1 fruit fly cellular context compared by ENCODE assay signal in genomic region chrX:8061392-8062179, dm6.
A peak's percentile ranks its signal among the peaks of the same experiment; 100 is the strongest.
TF ChIP-seq lines count a peak whose summit lies in the region.

Gene mys, plus strand, starts transcription at chrX:8061645.

TF ChIP-seq in whole organism, embryonic, 481 proteins besides CTCF, POLR2A, EP300 and RAD21 (continued from another document and continues in another):
- peak; percentile 91 for TF ChIP-seq inv (GFP tag; IDR thresholded peaks at IDR 0.05; lab: Robert Waterston, UW; ENCODE audit: partially characterized antibody)
- peak; percentile 64 for TF ChIP-seq CG10209 (GFP tag; optimal IDR thresholded peaks at IDR 0.05; lab: Kevin White, UChicago)
- peak; percentile 44; the same call in 1 of the 2 replicates for TF ChIP-seq CG10366 (GFP tag; IDR thresholded peaks at IDR 0.05; lab: Robert Waterston, UW)
- no peak for TF ChIP-seq CG14965 (GFP tag; optimal IDR thresholded peaks at IDR 0.05; lab: Kevin White, UChicago; ENCODE audit: borderline replicate concordance)
- TF ChIP-seq zen2 (GFP tag; IDR thresholded peaks at IDR 0.05; lab: Robert Waterston, UW; ENCODE audit: partially characterized antibody), result peak; percentile 94
- TF ChIP-seq CG31224 (GFP tag; IDR thresholded peaks at IDR 0.05; lab: Robert Waterston, UW), result peak; percentile 24; the same call in 1 of the 2 replicates
- TF ChIP-seq Doc2 (GFP tag; IDR thresholded peaks at IDR 0.05; lab: Robert Waterston, UW), result no peak
- TF ChIP-seq tin (GFP tag; optimal IDR thresholded peaks at IDR 0.05; lab: Kevin White, UChicago), result peak; percentile 55
- no peak for TF ChIP-seq D (optimal IDR thresholded peaks at IDR 0.05; lab: Kevin White, UChicago)
- TF ChIP-seq D (GFP tag; optimal IDR thresholded peaks at IDR 0.05; lab: Kevin White, UChicago), result no peak
- no peak for TF ChIP-seq cad (GFP tag; optimal IDR thresholded peaks at IDR 0.05; lab: Kevin White, UChicago)
- TF ChIP-seq mirr (GFP tag; optimal IDR thresholded peaks at IDR 0.05; lab: Kevin White, UChicago), result peak; percentile 43
- peak; percentile 81 for TF ChIP-seq CG9609 (GFP tag; optimal IDR thresholded peaks at IDR 0.05; lab: Kevin White, UChicago)
- peak; percentile 39 for TF ChIP-seq dmrt11E (tag; optimal IDR thresholded peaks at IDR 0.05; lab: Kevin White, UChicago)
- peak; percentile 30 for TF ChIP-seq Hr3 (GFP tag; optimal IDR thresholded peaks at IDR 0.05; lab: Kevin White, UChicago)
- TF ChIP-seq sob (GFP tag; IDR thresholded peaks at IDR 0.05; lab: Robert Waterston, UW), result peak; percentile 83
- peak; percentile 53 for TF ChIP-seq CG3163 (GFP tag; optimal IDR thresholded peaks at IDR 0.05; lab: Kevin White, UChicago)
- peak; percentile 4 for TF ChIP-seq exex (tag; optimal IDR thresholded peaks at IDR 0.05; lab: Kevin White, UChicago)
- peak; percentile 83 for TF ChIP-seq HmgD (GFP tag; optimal IDR thresholded peaks at IDR 0.05; lab: Kevin White, UChicago)
- TF ChIP-seq CG3995 (GFP tag; optimal IDR thresholded peaks at IDR 0.05; lab: Kevin White, UChicago), result peak; percentile 97
- 0 out of 2 replicates have a peak, but pooled peaks have one; percentile 15 for TF ChIP-seq ara (GFP tag; IDR thresholded peaks at IDR 0.05; lab: Robert Waterston, UW)
- peak; percentile 83 for TF ChIP-seq chm (GFP tag; IDR thresholded peaks at IDR 0.05; lab: Robert Waterston, UW)
- peak; percentile 48 for TF ChIP-seq grau (tag; optimal IDR thresholded peaks at IDR 0.05; lab: Kevin White, UChicago)
- TF ChIP-seq sqz (GFP tag; optimal IDR thresholded peaks at IDR 0.05; lab: Kevin White, UChicago), result no peak
- no peak for TF ChIP-seq schlank (tag; optimal IDR thresholded peaks at IDR 0.05; lab: Kevin White, UChicago)
- no peak for TF ChIP-seq crol (GFP tag; IDR thresholded peaks at IDR 0.05; lab: Robert Waterston, UW)
- peak; percentile 63 for TF ChIP-seq ERR (GFP tag; optimal IDR thresholded peaks at IDR 0.05; lab: Kevin White, UChicago)
- TF ChIP-seq slou (GFP tag; optimal IDR thresholded peaks at IDR 0.05; lab: Kevin White, UChicago), result peak; percentile 42
- TF ChIP-seq Camta (GFP tag; optimal IDR thresholded peaks at IDR 0.05; lab: Kevin White, UChicago), result peak; percentile 31
- TF ChIP-seq CG6689 (GFP tag; IDR thresholded peaks at IDR 0.05; lab: Robert Waterston, UW), result no peak
- no peak for TF ChIP-seq fd102C (GFP tag; optimal IDR thresholded peaks at IDR 0.05; lab: Kevin White, UChicago)
- TF ChIP-seq cas (GFP tag; IDR thresholded peaks at IDR 0.05; lab: Robert Waterston, UW), result peak; percentile 65
- peak; percentile 84 for TF ChIP-seq HLH54F (GFP tag; optimal IDR thresholded peaks at IDR 0.05; lab: Kevin White, UChicago)
- TF ChIP-seq Drgx (GFP tag; IDR thresholded peaks at IDR 0.05; lab: Robert Waterston, UW), result peak; percentile 13; the same call in 1 of the 2 replicates
- no peak for TF ChIP-seq CG10147 (GFP tag; optimal IDR thresholded peaks at IDR 0.05; lab: Kevin White, UChicago)
- peak; percentile 1 for TF ChIP-seq fd64A (GFP tag; optimal IDR thresholded peaks at IDR 0.05; lab: Kevin White, UChicago)
- TF ChIP-seq Ets97D (GFP tag; optimal IDR thresholded peaks at IDR 0.05; lab: Kevin White, UChicago), result peak; percentile 97
- peak; percentile 79 for TF ChIP-seq Dbx (GFP tag; IDR thresholded peaks at IDR 0.05; lab: Robert Waterston, UW)
- peak; percentile 38 for TF ChIP-seq gem (tag; optimal IDR thresholded peaks at IDR 0.05; lab: Kevin White, UChicago)
- peak; percentile 14 for TF ChIP-seq CG15269 (tag; optimal IDR thresholded peaks at IDR 0.05; lab: Kevin White, UChicago)
- TF ChIP-seq tna (GFP tag; IDR thresholded peaks at IDR 0.05; lab: Robert Waterston, UW; ENCODE audit: partially characterized antibody), result peak; percentile 90
- TF ChIP-seq Dfd (GFP tag; optimal IDR thresholded peaks at IDR 0.05; lab: Kevin White, UChicago), result no peak
- TF ChIP-seq Bteb2 (GFP tag; optimal IDR thresholded peaks at IDR 0.05; lab: Kevin White, UChicago), result peak; percentile 39
- peak; percentile 89 for TF ChIP-seq Doc3 (GFP tag; IDR thresholded peaks at IDR 0.05; lab: Robert Waterston, UW; ENCODE audit: partially characterized antibody)
- TF ChIP-seq CG8478 (optimal IDR thresholded peaks at IDR 0.05; lab: Kevin White, UChicago), result no peak
- TF ChIP-seq CG10565 (GFP tag; optimal IDR thresholded peaks at IDR 0.05; lab: Kevin White, UChicago), result no peak
- peak; percentile 43 for TF ChIP-seq Mes4 (GFP tag; optimal IDR thresholded peaks at IDR 0.05; lab: Kevin White, UChicago)
- TF ChIP-seq gsb (GFP tag; IDR thresholded peaks at IDR 0.05; lab: Robert Waterston, UW), result 0 out of 2 replicates have a peak, but pooled peaks have one; percentile 33
- peak; percentile 85 for TF ChIP-seq vvl (GFP tag; IDR thresholded peaks at IDR 0.05; lab: Robert Waterston, UW)
- peak; percentile 58 for TF ChIP-seq pfk (GFP tag; optimal IDR thresholded peaks at IDR 0.05; lab: Kevin White, UChicago)
- peak; percentile 86 for TF ChIP-seq mam (GFP tag; optimal IDR thresholded peaks at IDR 0.05; lab: Kevin White, UChicago)
- peak; percentile 48 for TF ChIP-seq CG1602 (GFP tag; optimal IDR thresholded peaks at IDR 0.05; lab: Kevin White, UChicago)
- no peak for TF ChIP-seq toy (GFP tag; IDR thresholded peaks at IDR 0.05; lab: Robert Waterston, UW)
- peak; percentile 92 for TF ChIP-seq Scr (GFP tag; IDR thresholded peaks at IDR 0.05; lab: Robert Waterston, UW; ENCODE audit: partially characterized antibody)
- no peak for TF ChIP-seq h (optimal IDR thresholded peaks at IDR 0.05; lab: Kevin White, UChicago)
- TF ChIP-seq CG34422 (GFP tag; IDR thresholded peaks at IDR 0.05; lab: Robert Waterston, UW), result peak; percentile 71; the same call in 2 of the 3 replicates
- peak; percentile 91 for TF ChIP-seq HLH4C (GFP tag; IDR thresholded peaks at IDR 0.05; lab: Robert Waterston, UW; ENCODE audit: partially characterized antibody)
- TF ChIP-seq Oaz (GFP tag; IDR thresholded peaks at IDR 0.05; lab: Robert Waterston, UW), result no peak
- no peak for TF ChIP-seq ewg (GFP tag; optimal IDR thresholded peaks at IDR 0.05; lab: Kevin White, UChicago)
- TF ChIP-seq Dip2 (GFP tag; IDR thresholded peaks at IDR 0.05; lab: Robert Waterston, UW), result no peak
- TF ChIP-seq CG2889 (GFP tag; IDR thresholded peaks at IDR 0.05; lab: Robert Waterston, UW), result peak; percentile 48; the same call in 1 of the 3 replicates
- TF ChIP-seq CG11398 (GFP tag; optimal IDR thresholded peaks at IDR 0.05; lab: Kevin White, UChicago), result peak; percentile 34
- TF ChIP-seq ems (GFP tag; optimal IDR thresholded peaks at IDR 0.05; lab: Kevin White, UChicago), result peak; percentile 71
- peak; percentile 63 for TF ChIP-seq row (GFP tag; IDR thresholded peaks at IDR 0.05; lab: Robert Waterston, UW)
- no peak for TF ChIP-seq Spps (tag; optimal IDR thresholded peaks at IDR 0.05; lab: Kevin White, UChicago)
- TF ChIP-seq CG8388 (GFP tag; optimal IDR thresholded peaks at IDR 0.05; lab: Kevin White, UChicago), result peak; percentile 20
- peak; percentile 63 for TF ChIP-seq CG10654 (GFP tag; optimal IDR thresholded peaks at IDR 0.05; lab: Kevin White, UChicago)
- TF ChIP-seq chif (GFP tag; optimal IDR thresholded peaks at IDR 0.05; lab: Kevin White, UChicago), result peak; percentile 46 to 58
- TF ChIP-seq B-H1 (GFP tag; IDR thresholded peaks at IDR 0.05; lab: Robert Waterston, UW), result no peak
- TF ChIP-seq Ssrp (tag; optimal IDR thresholded peaks at IDR 0.05; lab: Kevin White, UChicago), result no peak
- peak; percentile 77 for TF ChIP-seq scrt (GFP tag; optimal IDR thresholded peaks at IDR 0.05; lab: Kevin White, UChicago)
- peak; percentile 2 for TF ChIP-seq Hey (tag; optimal IDR thresholded peaks at IDR 0.05; lab: Kevin White, UChicago)
- TF ChIP-seq CG9797 (GFP tag; optimal IDR thresholded peaks at IDR 0.05; lab: Kevin White, UChicago), result peak; percentile 100
- peak; percentile 95 for TF ChIP-seq Lhr (GFP tag; optimal IDR thresholded peaks at IDR 0.05; lab: Kevin White, UChicago)
- no peak for TF ChIP-seq dimm (GFP tag; IDR thresholded peaks at IDR 0.05; lab: Robert Waterston, UW)
- peak; percentile 51 for TF ChIP-seq CG30431 (GFP tag; optimal IDR thresholded peaks at IDR 0.05; lab: Kevin White, UChicago)
- no peak for TF ChIP-seq Asciz (GFP tag; optimal IDR thresholded peaks at IDR 0.05; lab: Kevin White, UChicago)
- TF ChIP-seq CG6765 (GFP tag; optimal IDR thresholded peaks at IDR 0.05; lab: Kevin White, UChicago), result peak; percentile 69
- TF ChIP-seq CG31388 (GFP tag; optimal IDR thresholded peaks at IDR 0.05; lab: Kevin White, UChicago), result no peak
- TF ChIP-seq lov (optimal IDR thresholded peaks at IDR 0.05; lab: Kevin White, UChicago), result no peak
- TF ChIP-seq lov (GFP tag; IDR thresholded peaks at IDR 0.05; lab: Robert Waterston, UW), result no peak
- TF ChIP-seq CG9437 (GFP tag; optimal IDR thresholded peaks at IDR 0.05; lab: Kevin White, UChicago), result peak; percentile 99
- TF ChIP-seq nerfin-1 (tag; optimal IDR thresholded peaks at IDR 0.05; lab: Kevin White, UChicago), result no peak
- no peak for TF ChIP-seq Gsc (GFP tag; IDR thresholded peaks at IDR 0.05; lab: Robert Waterston, UW)
- peak; percentile 31 for TF ChIP-seq onecut (GFP tag; IDR thresholded peaks at IDR 0.05; lab: Robert Waterston, UW)
- no peak for TF ChIP-seq Awh (GFP tag; IDR thresholded peaks at IDR 0.05; lab: Robert Waterston, UW)
- no peak for TF ChIP-seq Hr78 (GFP tag; optimal IDR thresholded peaks at IDR 0.05; lab: Kevin White, UChicago)
- TF ChIP-seq CrebB (tag; optimal IDR thresholded peaks at IDR 0.05; lab: Kevin White, UChicago), result peak; percentile 64
- peak; percentile 76 for TF ChIP-seq Dip3 (GFP tag; optimal IDR thresholded peaks at IDR 0.05; lab: Kevin White, UChicago)
- TF ChIP-seq unc-4 (GFP tag; IDR thresholded peaks at IDR 0.05; lab: Robert Waterston, UW; ENCODE audit: partially characterized antibody), result peak; percentile 97
- TF ChIP-seq pan (optimal IDR thresholded peaks at IDR 0.05; lab: Kevin White, UChicago), result no peak
- TF ChIP-seq pan (GFP tag; optimal IDR thresholded peaks at IDR 0.05 in 1 of 2, IDR thresholded peaks at IDR 0.05 in 1 of 2), result peak in 1 of 2 experiments; percentile 60
- peak; percentile 47; the same call in 1 of the 3 replicates for TF ChIP-seq Optix (GFP tag; IDR thresholded peaks at IDR 0.05; lab: Robert Waterston, UW)
- no peak for TF ChIP-seq D19A (tag; optimal IDR thresholded peaks at IDR 0.05; lab: Kevin White, UChicago)
- peak; percentile 83 for TF ChIP-seq MESR4 (GFP tag; optimal IDR thresholded peaks at IDR 0.05; lab: Kevin White, UChicago)
- TF ChIP-seq z (GFP tag; IDR thresholded peaks at IDR 0.05; lab: Robert Waterston, UW), result peak; percentile 71; the same call in 2 of the 3 replicates
- TF ChIP-seq Rx (GFP tag; IDR thresholded peaks at IDR 0.05; lab: Robert Waterston, UW), result no peak
- TF ChIP-seq crc (GFP tag; optimal IDR thresholded peaks at IDR 0.05; lab: Kevin White, UChicago), result peak; percentile 36
- no peak for TF ChIP-seq fd96Cb (tag; optimal IDR thresholded peaks at IDR 0.05; lab: Kevin White, UChicago)
- TF ChIP-seq sr (GFP tag; IDR thresholded peaks at IDR 0.05; lab: Robert Waterston, UW), result no peak
- TF ChIP-seq CG11560 (tag; IDR thresholded peaks at IDR 0.05; lab: Robert Waterston, UW), result peak; percentile 74; the same call in 1 of the 3 replicates
- TF ChIP-seq CG32767 (GFP tag; IDR thresholded peaks at IDR 0.05; lab: Robert Waterston, UW), result no peak
- peak; percentile 37 for TF ChIP-seq disco-r (GFP tag; optimal IDR thresholded peaks at IDR 0.05; lab: Kevin White, UChicago)
- peak; percentile 63 for TF ChIP-seq phol (tag; optimal IDR thresholded peaks at IDR 0.05; lab: Kevin White, UChicago)
- no peak for TF ChIP-seq abd-A (tag; optimal IDR thresholded peaks at IDR 0.05; lab: Kevin White, UChicago)
- peak; percentile 81 for TF ChIP-seq ken (GFP tag; IDR thresholded peaks at IDR 0.05; lab: Robert Waterston, UW)
- peak; percentile 53; the same call in 1 of the 3 replicates for TF ChIP-seq Mrtf (GFP tag; IDR thresholded peaks at IDR 0.05; lab: Robert Waterston, UW)
- TF ChIP-seq eve (GFP tag; optimal IDR thresholded peaks at IDR 0.05; lab: Kevin White, UChicago), result no peak
- TF ChIP-seq CG8924 (tag; optimal IDR thresholded peaks at IDR 0.05; lab: Kevin White, UChicago), result peak; percentile 10
- TF ChIP-seq CG8944 (GFP tag; optimal IDR thresholded peaks at IDR 0.05; lab: Kevin White, UChicago), result peak; percentile 75
- TF ChIP-seq Dp (GFP tag; optimal IDR thresholded peaks at IDR 0.05; lab: Kevin White, UChicago), result peak; percentile 64
- TF ChIP-seq CG2202 (tag; optimal IDR thresholded peaks at IDR 0.05; lab: Kevin White, UChicago), result peak; percentile 20
- TF ChIP-seq Hmx (GFP tag; optimal IDR thresholded peaks at IDR 0.05; lab: Kevin White, UChicago), result no peak
- TF ChIP-seq lmd (GFP tag; IDR thresholded peaks at IDR 0.05; lab: Robert Waterston, UW), result peak; percentile 38; the same call in 1 of the 2 replicates
- no peak for TF ChIP-seq sim (GFP tag; IDR thresholded peaks at IDR 0.05; lab: Robert Waterston, UW)
- TF ChIP-seq Fer3 (tag; optimal IDR thresholded peaks at IDR 0.05; lab: Kevin White, UChicago), result peak; percentile 55
- TF ChIP-seq dati (GFP tag; IDR thresholded peaks at IDR 0.05; lab: Robert Waterston, UW), result peak; percentile 16; the same call in 1 of the 2 replicates
- no peak for TF ChIP-seq cato (GFP tag; optimal IDR thresholded peaks at IDR 0.05; lab: Kevin White, UChicago; ENCODE audit: borderline replicate concordance)
- peak; percentile 97 for TF ChIP-seq CG2116 (GFP tag; optimal IDR thresholded peaks at IDR 0.05; lab: Kevin White, UChicago)
- TF ChIP-seq amos (GFP tag; IDR thresholded peaks at IDR 0.05; lab: Robert Waterston, UW; ENCODE audit: partially characterized antibody), result peak; percentile 98
- TF ChIP-seq pnt (GFP tag; optimal IDR thresholded peaks at IDR 0.05; lab: Kevin White, UChicago), result peak; percentile 69
- peak; percentile 91 for TF ChIP-seq CG17186 (GFP tag; optimal IDR thresholded peaks at IDR 0.05; lab: Kevin White, UChicago)
- TF ChIP-seq CG12219 (GFP tag; optimal IDR thresholded peaks at IDR 0.05; lab: Kevin White, UChicago), result peak; percentile 34
- TF ChIP-seq Side (GFP tag; optimal IDR thresholded peaks at IDR 0.05; lab: Kevin White, UChicago), result peak; percentile 77
- TF ChIP-seq CG15696 (tag; optimal IDR thresholded peaks at IDR 0.05; lab: Kevin White, UChicago), result no peak
- peak; percentile 87 for TF ChIP-seq CG2129 (GFP tag; IDR thresholded peaks at IDR 0.05; lab: Robert Waterston, UW; ENCODE audit: partially characterized antibody)
- TF ChIP-seq HLH3B (GFP tag; IDR thresholded peaks at IDR 0.05; lab: Robert Waterston, UW), result peak; percentile 54; the same call in 1 of the 2 replicates
- peak; percentile 62; the same call in 1 of the 4 replicates for TF ChIP-seq Gug (GFP tag; IDR thresholded peaks at IDR 0.05; lab: Robert Waterston, UW)
- 0 out of 2 replicates have a peak, but pooled peaks have one; percentile 16 for TF ChIP-seq Ada2b (GFP tag; IDR thresholded peaks at IDR 0.05; lab: Robert Waterston, UW)
- TF ChIP-seq corto (GFP tag; optimal IDR thresholded peaks at IDR 0.05; lab: Kevin White, UChicago), result no peak
